Fruit fly (Drosophila melanogaster) whole organism, prepupa: ENCODE results near the gene CG12617.
A peak's percentile ranks its signal among the peaks of the same experiment; 100 is the strongest.

Experiments
- Blimp-1 ChIP-seq: fragments of 200-800 bp; sonication (Bioruptor generic); optimal IDR thresholded peaks from 3 replicates; lab custom pipeline; 2017; ENCODE audit warnings: missing biosample characterization, missing genetic modification characterization, mild to moderate bottlenecking, moderate library complexity, missing genetic modification reagents
- CG10631 ChIP-seq: fragments of 200-800 bp; sonication (Bioruptor generic); optimal IDR thresholded peaks from 2 replicates; lab custom pipeline; 2016; ENCODE audit warnings: missing biosample characterization, missing genetic modification characterization
- CG11294 ChIP-seq: fragments of 200-800 bp; sonication (Bioruptor generic); IDR thresholded peaks from 2 replicates; pipeline ENCODE4 v1.3.6; 2022; ENCODE audit warnings: missing biosample characterization, missing genetic modification characterization
- CG11762 ChIP-seq: fragments of 200-800 bp; sonication (Bioruptor generic); optimal IDR thresholded peaks from 3 replicates; lab custom pipeline; 2016; ENCODE audit warnings: missing biosample characterization, missing genetic modification characterization; ENCODE audit not compliant: insufficient read depth
- CG11902 ChIP-seq: fragments of 200-800 bp; sonication (Bioruptor generic); optimal IDR thresholded peaks from 3 replicates; lab custom pipeline; 2016; ENCODE audit warnings: missing biosample characterization, missing genetic modification characterization
- CG31627 ChIP-seq: fragments of 200-800 bp; sonication (Bioruptor generic); optimal IDR thresholded peaks from 3 replicates; lab custom pipeline; 2016; ENCODE audit warnings: missing biosample characterization, missing genetic modification characterization
- CG32006 ChIP-seq: fragments of 200-800 bp; sonication (Bioruptor generic); optimal IDR thresholded peaks from 3 replicates; lab custom pipeline; 2017; ENCODE audit warnings: missing biosample characterization, mild to moderate bottlenecking, missing genetic modification characterization
- CG4318 ChIP-seq: fragments of 200-800 bp; sonication (Bioruptor generic); optimal IDR thresholded peaks from 3 replicates; lab custom pipeline; 2017; ENCODE audit warnings: missing biosample characterization, mild to moderate bottlenecking, missing genetic modification characterization
- CG6276 ChIP-seq: fragments of 200-800 bp; sonication (Bioruptor generic); optimal IDR thresholded peaks from 2 replicates; lab custom pipeline; 2017; ENCODE audit warnings: missing biosample characterization, mild to moderate bottlenecking, missing genetic modification characterization
- CG6792 ChIP-seq: fragments of 200-800 bp; sonication (Bioruptor generic); optimal IDR thresholded peaks from 3 replicates; lab custom pipeline; 2016; ENCODE audit warnings: missing biosample characterization, missing genetic modification characterization
- CG6808 ChIP-seq: fragments of 200-800 bp; sonication (Bioruptor generic); optimal IDR thresholded peaks from 3 replicates; lab custom pipeline; 2017; ENCODE audit warnings: missing biosample characterization, missing genetic modification characterization, mild to moderate bottlenecking, moderate library complexity, missing genetic modification reagents
- CG6854 ChIP-seq: fragments of 200-800 bp; sonication (Bioruptor generic); optimal IDR thresholded peaks from 2 replicates; lab custom pipeline; 2017; ENCODE audit warnings: missing biosample characterization, mild to moderate bottlenecking, missing genetic modification characterization
- CG7368 ChIP-seq: fragments of 200-800 bp; sonication (Bioruptor generic); optimal IDR thresholded peaks from 3 replicates; lab custom pipeline; 2016; ENCODE audit warnings: missing biosample characterization, missing genetic modification characterization
- CG8119 ChIP-seq: fragments of 200-800 bp; sonication (Bioruptor generic); IDR thresholded peaks from 3 replicates; pipeline ENCODE4 v1.3.6; 2022; ENCODE audit warnings: missing biosample characterization, missing genetic modification characterization
- CG8632 ChIP-seq: fragments of 200-800 bp; sonication (Bioruptor generic); optimal IDR thresholded peaks from 3 replicates; lab custom pipeline; 2016; ENCODE audit warnings: missing biosample characterization, missing genetic modification characterization
- CG9139 ChIP-seq: fragments of 200-800 bp; sonication (Bioruptor generic); optimal IDR thresholded peaks from 3 replicates; lab custom pipeline; 2017; ENCODE audit warnings: missing biosample characterization, mild to moderate bottlenecking, missing genetic modification characterization
- Eip75B ChIP-seq: fragments of 200-800 bp; sonication (Bioruptor generic); optimal IDR thresholded peaks from 3 replicates; lab custom pipeline; 2016; ENCODE audit warnings: missing biosample characterization, missing genetic modification characterization
- Eip78C ChIP-seq: fragments of 200-800 bp; sonication (Bioruptor generic); peaks from one replicate; lab custom pipeline; 2016; ENCODE audit warnings: missing biosample characterization, missing genetic modification characterization
- Eip93F ChIP-seq: fragments of 200-800 bp; sonication (Bioruptor generic); optimal IDR thresholded peaks from 2 replicates; lab custom pipeline; 2016; ENCODE audit warnings: missing biosample characterization, mild to moderate bottlenecking, missing genetic modification characterization
- Ets96B ChIP-seq: fragments of 200-800 bp; optimal IDR thresholded peaks from 2 replicates; lab custom pipeline; 2019; ENCODE audit warnings: missing biosample characterization, mild to moderate bottlenecking, missing genetic modification characterization, moderate library complexity
- Gug ChIP-seq: fragments of 200-800 bp; sonication (Bioruptor generic); IDR thresholded peaks from 2 replicates; pipeline ENCODE4 v1.3.6; 2022; ENCODE audit warnings: missing biosample characterization, missing genetic modification characterization
- Hr38 ChIP-seq: sonication (Bioruptor generic); optimal IDR thresholded peaks from 2 replicates; lab custom pipeline; 2016; ENCODE audit warnings: missing biosample characterization, missing genetic modification characterization
- Hr39 ChIP-seq: fragments of 200-800 bp; sonication (Bioruptor generic); optimal IDR thresholded peaks from 2 replicates; lab custom pipeline; 2016; ENCODE audit warnings: missing biosample characterization, missing genetic modification characterization
- Hr4 ChIP-seq: fragments of 200-800 bp; sonication (Bioruptor generic); optimal IDR thresholded peaks from 3 replicates; lab custom pipeline; 2016; ENCODE audit warnings: missing biosample characterization, missing genetic modification characterization
- Lpt ChIP-seq: fragments of 200-800 bp; sonication (Bioruptor generic); optimal IDR thresholded peaks from 3 replicates; lab custom pipeline; 2016; ENCODE audit warnings: missing biosample characterization, missing genetic modification characterization
- Met ChIP-seq: fragments of 200-800 bp; sonication (Bioruptor generic); optimal IDR thresholded peaks from 3 replicates; lab custom pipeline; 2016; ENCODE audit warnings: missing biosample characterization, missing genetic modification characterization
- OdsH ChIP-seq: fragments of 200-800 bp; sonication (Bioruptor generic); optimal IDR thresholded peaks from 3 replicates; lab custom pipeline; 2016; ENCODE audit warnings: missing biosample characterization, missing genetic modification characterization
- Sox102F ChIP-seq: fragments of 200-800 bp; sonication (Bioruptor generic); optimal IDR thresholded peaks from 2 replicates; lab custom pipeline; 2016; ENCODE audit warnings: missing biosample characterization, mild to moderate bottlenecking, missing genetic modification characterization
- Sox14 ChIP-seq: fragments of 200-800 bp; sonication (Bioruptor generic); optimal IDR thresholded peaks from 3 replicates; lab custom pipeline; 2016; ENCODE audit warnings: missing biosample characterization, missing genetic modification characterization
- cyc ChIP-seq: fragments of 200-800 bp; sonication (Bioruptor generic); optimal IDR thresholded peaks from 3 replicates; lab custom pipeline; 2016; ENCODE audit warnings: missing biosample characterization, missing genetic modification characterization
- dsx ChIP-seq: fragments of 200-800 bp; optimal IDR thresholded peaks from 3 replicates; lab custom pipeline; 2019; ENCODE audit warnings: missing biosample characterization, mild to moderate bottlenecking, missing genetic modification characterization, moderate library complexity; ENCODE audit not compliant: poor library complexity, severe bottlenecking
- eg ChIP-seq: fragments of 200-800 bp; sonication (Bioruptor generic); IDR thresholded peaks from 3 replicates; pipeline ENCODE4 v1.3.6; 2022; ENCODE audit warnings: missing biosample characterization, missing genetic modification characterization
- fd59A ChIP-seq: fragments of 200-800 bp; sonication (Bioruptor generic); optimal IDR thresholded peaks from 2 replicates; lab custom pipeline; 2017; ENCODE audit warnings: missing biosample characterization, mild to moderate bottlenecking, missing genetic modification characterization, missing genetic modification reagents
- fd85E ChIP-seq: fragments of 200-800 bp; sonication (Bioruptor generic); optimal IDR thresholded peaks from 3 replicates; lab custom pipeline; 2016; ENCODE audit warnings: missing biosample characterization, missing genetic modification characterization
- fkh ChIP-seq: fragments of 200-800 bp; sonication (Bioruptor generic); optimal IDR thresholded peaks from 3 replicates; lab custom pipeline; 2017; ENCODE audit warnings: missing biosample characterization, mild to moderate bottlenecking, missing genetic modification characterization, moderate library complexity
- lz ChIP-seq: fragments of 200-800 bp; sonication (Bioruptor generic); optimal IDR thresholded peaks from 3 replicates; lab custom pipeline; 2016; ENCODE audit warnings: missing biosample characterization, missing genetic modification characterization
- net ChIP-seq: fragments of 200-800 bp; sonication (Bioruptor generic); optimal IDR thresholded peaks from 3 replicates; lab custom pipeline; 2016; ENCODE audit warnings: missing biosample characterization, missing genetic modification characterization
- salr ChIP-seq, 2 experiments: fragments of 200-800 bp; sonication (Bioruptor generic); optimal IDR thresholded peaks; 3 replicates each; lab custom pipeline; 2016 to 2018; ENCODE audit warnings: missing biosample characterization in 2 of 2, missing genetic modification characterization in 2 of 2, mild to moderate bottlenecking in 1 of 2
- spab ChIP-seq: fragments of 200-800 bp; sonication (Bioruptor generic); optimal IDR thresholded peaks from 2 replicates; lab custom pipeline; 2017; ENCODE audit warnings: missing biosample characterization, mild to moderate bottlenecking, missing genetic modification characterization, missing genetic modification reagents
- ss ChIP-seq, 2 experiments: fragments of 200-800 bp; sonication (Bioruptor generic); optimal IDR thresholded peaks; 2 replicates in 1 of 2; 3 replicates in 1 of 2; lab custom pipeline; 2017 to 2018; ENCODE audit warnings: mild to moderate bottlenecking in 2 of 2, missing biosample characterization in 2 of 2, missing genetic modification characterization in 2 of 2, moderate library complexity in 1 of 2
- svp ChIP-seq: fragments of 200-800 bp; sonication (Bioruptor generic); peaks from one replicate; lab custom pipeline; 2016; ENCODE audit warnings: missing biosample characterization, missing genetic modification characterization
- topi ChIP-seq: fragments of 200-800 bp; sonication (Bioruptor generic); optimal IDR thresholded peaks from 3 replicates; lab custom pipeline; 2016; ENCODE audit warnings: missing biosample characterization, missing genetic modification characterization

CG12617 gene

DNA sequence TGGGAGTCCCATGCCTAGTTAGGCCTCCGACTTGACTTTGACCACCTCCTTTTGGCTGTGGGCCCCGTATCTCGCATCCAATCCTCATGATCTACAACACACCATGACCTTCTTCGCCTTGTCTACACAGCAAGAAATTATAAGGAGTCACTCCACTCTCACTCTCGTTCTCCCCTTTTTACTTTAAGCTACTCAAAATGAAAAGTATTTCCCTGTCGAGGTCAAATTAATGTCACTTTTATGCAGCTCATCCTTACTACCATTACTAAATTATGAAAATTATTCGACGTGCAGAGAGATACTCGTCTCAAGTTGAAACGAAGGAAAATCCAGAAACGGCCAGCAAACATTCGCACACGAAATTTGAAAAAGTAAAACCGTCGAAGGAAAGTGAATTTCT lies 1.4 kb downstream of the CG12617 start (continued):
- TF ChIP-seq Hr39 (GFP tag; lab: Kevin White, UChicago) (no peak), svp (GFP tag; lab: Kevin White, UChicago) (no peak), fd85E (GFP tag; lab: Kevin White, UChicago) (no peak), CG6276 (GFP tag; lab: Kevin White, UChicago) (no peak), CG32006 (GFP tag; lab: Kevin White, UChicago) (peak; percentile 87), OdsH (peak; percentile 49), CG4318 (GFP tag; lab: Kevin White, UChicago) (peak; percentile 82), CG9139 (GFP tag; lab: Kevin White, UChicago) (no peak), dsx (GFP tag; lab: Kevin White, UChicago) (no peak), Sox14 (GFP tag; lab: Kevin White, UChicago) (no peak), CG8632 (peak; percentile 17), spab (no peak), net (GFP tag; lab: Kevin White, UChicago) (peak; percentile 16), salr (GFP tag; optimal IDR thresholded peaks at IDR 0.05; lab: Kevin White, UChicago) (no peak), Eip78C (GFP tag; lab: Kevin White, UChicago) (peak; percentile 82), CG11294 (no peak), fd59A (GFP tag; lab: Kevin White, UChicago) (no peak), CG11902 (GFP tag; lab: Kevin White, UChicago) (peak; percentile 16), Blimp-1 (GFP tag; lab: Kevin White, UChicago) (peak; percentile 53), Hr38 (GFP tag; lab: Kevin White, UChicago) (no peak), topi (no peak), CG7368 (GFP tag; lab: Kevin White, UChicago) (peak; percentile 15), cyc (no peak), CG6792 (GFP tag; lab: Kevin White, UChicago) (no peak), Lpt (GFP tag; lab: Kevin White, UChicago) (peak; percentile 40), Met (GFP tag; lab: Kevin White, UChicago) (no peak), fkh (GFP tag; lab: Kevin White, UChicago) (no peak), eg (GFP tag; lab: Robert Waterston, UW) (peak; percentile 73; the same call in 1 of the 3 replicates), Eip93F (GFP tag; lab: Kevin White, UChicago) (no peak), CG10631 (GFP tag; lab: Kevin White, UChicago) (peak; percentile 8), Eip75B (GFP tag; lab: Kevin White, UChicago) (peak; percentile 1), CG11762 (GFP tag; lab: Kevin White, UChicago) (no peak)

DNA sequence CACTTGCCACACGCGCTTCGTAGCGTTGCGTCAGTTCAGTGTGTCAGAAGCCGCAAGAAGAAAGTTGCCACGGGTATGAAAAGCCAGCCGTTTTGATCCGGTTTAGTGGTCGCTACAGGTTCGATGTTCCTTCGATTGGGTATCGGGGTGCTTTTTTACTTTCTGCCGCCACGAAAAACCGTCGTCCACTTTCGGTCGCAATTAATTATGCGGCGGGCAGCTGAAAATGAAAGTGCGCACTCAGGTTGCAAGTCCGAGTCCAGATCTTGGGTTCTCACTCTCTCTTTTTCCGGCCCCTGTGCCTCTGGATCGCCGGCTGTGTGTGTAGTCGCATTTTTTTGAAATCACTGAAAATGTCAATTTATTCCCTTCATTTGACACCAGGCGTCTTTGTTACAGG lies 2.5 kb downstream of the CG12617 start:
- TF ChIP-seq CG11762 (GFP tag; lab: Kevin White, UChicago) = no peak
- TF ChIP-seq CG4318 (GFP tag; lab: Kevin White, UChicago) = no peak
- peak; percentile 98 for TF ChIP-seq Blimp-1 (GFP tag; lab: Kevin White, UChicago)
- no peak for TF ChIP-seq Lpt (GFP tag; lab: Kevin White, UChicago)
- TF ChIP-seq Eip78C (GFP tag; lab: Kevin White, UChicago) = peak; percentile 14
- peak; percentile 6 for TF ChIP-seq Met (GFP tag; lab: Kevin White, UChicago)
- TF ChIP-seq CG10631 (GFP tag; lab: Kevin White, UChicago) = no peak
- peak; percentile 47 for TF ChIP-seq svp (GFP tag; lab: Kevin White, UChicago)
- TF ChIP-seq, all 60 proteins: peak for 4

DNA sequence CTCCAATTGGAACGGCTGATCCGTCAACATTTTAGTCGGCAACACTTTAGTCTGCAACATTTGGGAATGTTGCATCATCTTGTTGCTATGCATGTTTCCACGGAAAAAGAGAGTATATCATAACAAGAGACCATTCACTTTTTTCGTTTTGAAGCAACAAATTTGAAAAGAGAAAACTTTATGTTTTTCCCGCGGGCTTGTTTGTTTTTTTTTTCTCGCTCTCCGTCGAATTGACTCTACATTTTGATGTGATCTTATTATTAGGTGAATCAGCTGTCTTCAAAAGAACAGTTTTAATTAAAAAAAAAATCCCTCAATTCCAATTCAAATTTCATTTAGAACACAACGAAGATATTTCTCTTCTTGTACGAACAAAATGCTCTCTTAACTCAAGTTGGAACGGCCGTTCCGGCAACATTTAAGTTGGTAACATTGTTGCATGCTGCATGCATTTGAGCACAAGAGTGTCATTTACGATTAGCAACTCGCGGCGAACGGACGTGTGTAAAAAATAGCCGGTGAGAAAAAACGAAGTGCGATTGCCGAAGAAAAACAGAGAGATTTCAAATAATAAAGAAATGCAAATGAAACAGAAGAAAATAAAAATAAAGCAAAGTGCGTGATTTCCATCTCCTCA lies 16.4 kb downstream of the CG12617 start, which contains the start of gene spir:
TSS of gene spir (plus strand) at position 469 of the 637 bp plus-strand sequence.
- TF ChIP-seq Hr4 = no peak
- no peak for TF ChIP-seq CG6808 (GFP tag; lab: Kevin White, UChicago)
- TF ChIP-seq Met (GFP tag; lab: Kevin White, UChicago) = peak; percentile 31
- no peak for TF ChIP-seq fd59A (GFP tag; lab: Kevin White, UChicago)
- TF ChIP-seq Gug (GFP tag; lab: Robert Waterston, UW) = no peak
- TF ChIP-seq CG6276 (GFP tag; lab: Kevin White, UChicago) = peak; percentile 12
- TF ChIP-seq Hr38 (GFP tag; lab: Kevin White, UChicago) = no peak
- no peak for TF ChIP-seq Hr39 (GFP tag; lab: Kevin White, UChicago)
- peak; percentile 43; the same call in 2 of the 3 replicates for TF ChIP-seq CG8119 (GFP tag; lab: Robert Waterston, UW)
- no peak for TF ChIP-seq CG6792 (GFP tag; lab: Kevin White, UChicago)
- TF ChIP-seq Eip75B (GFP tag; lab: Kevin White, UChicago) = no peak
- peak; percentile 65 for TF ChIP-seq CG6854 (GFP tag; lab: Kevin White, UChicago)
- peak; percentile 83 for TF ChIP-seq Eip78C (GFP tag; lab: Kevin White, UChicago)
- peak; percentile 5 for TF ChIP-seq Sox14 (GFP tag; lab: Kevin White, UChicago)
- no peak for TF ChIP-seq CG11902 (GFP tag; lab: Kevin White, UChicago)
- no peak for TF ChIP-seq lz (GFP tag; lab: Kevin White, UChicago)
- TF ChIP-seq svp (GFP tag; lab: Kevin White, UChicago) = no peak
- peak; percentile 42 for TF ChIP-seq Sox102F (GFP tag; lab: Kevin White, UChicago)
- TF ChIP-seq fd85E (GFP tag; lab: Kevin White, UChicago) = no peak
- peak; percentile 87 for TF ChIP-seq dsx (GFP tag; lab: Kevin White, UChicago)
- TF ChIP-seq spab = no peak
- TF ChIP-seq Lpt (GFP tag; lab: Kevin White, UChicago) = no peak
- peak; percentile 14 for TF ChIP-seq CG9139 (GFP tag; lab: Kevin White, UChicago)
- no peak for TF ChIP-seq CG8632
- TF ChIP-seq Ets96B (tag; lab: Kevin White, UChicago) = no peak
- TF ChIP-seq CG11762 (GFP tag; lab: Kevin White, UChicago) = no peak
- peak; percentile 23 to 45 for TF ChIP-seq ss (GFP tag; optimal IDR thresholded peaks at IDR 0.05; lab: Kevin White, UChicago)
- TF ChIP-seq cyc = no peak
- no peak for TF ChIP-seq CG31627 (GFP tag; lab: Kevin White, UChicago)
